Worm (Caenorhabditis elegans) whole organism, L1 larva: ENCODE data around the gene Y57G11C.36.

Experiments used
- alr-1 ChIP-seq: fragments of 200-800 bp; sonication (Bioruptor generic); optimal IDR thresholded peaks from 2 replicates; lab custom pipeline; 2018; ENCODE audit warnings: borderline replicate concordance, mild to moderate bottlenecking, missing genetic modification characterization, missing compliant biosample characterization
- aly-2 ChIP-seq: fragments of 150-350 bp; optimal IDR thresholded peaks from 2 replicates; lab custom pipeline; 2014; ENCODE audit warnings: missing biosample characterization, missing genetic modification characterization
- ama-1 ChIP-seq: fragments of 150-350 bp; optimal IDR thresholded peaks from 2 replicates; lab custom pipeline; 2014
- blmp-1 ChIP-seq: fragments of 150-350 bp; optimal IDR thresholded peaks from 2 replicates; lab custom pipeline; 2014; ENCODE audit warnings: missing biosample characterization, missing genetic modification characterization
- ceh-82 ChIP-seq, 3 experiments: fragments of 150-350 bp in 1 of 3; sonication (generic microtip) in 2 of 3; optimal IDR thresholded peaks; 2 replicates each; lab custom pipeline; 2014 to 2017; ENCODE audit warnings: missing biosample characterization in 3 of 3, missing genetic modification characterization in 3 of 3
- ces-1 ChIP-seq: fragments of 150-350 bp; optimal IDR thresholded peaks from 2 replicates; lab custom pipeline; 2014; ENCODE audit warnings: missing biosample characterization, missing genetic modification reagents, missing genetic modification characterization
- dpl-1 ChIP-seq, 3 experiments: fragments of 150-350 bp in 2 of 3; sonication (generic microtip) in 1 of 3; optimal IDR thresholded peaks; 2 replicates each; lab custom pipeline; 2014 to 2017; ENCODE audit warnings: missing biosample characterization in 3 of 3, missing genetic modification characterization in 3 of 3, missing genetic modification reagents in 3 of 3
- efl-1 ChIP-seq, 4 experiments: fragments of 150-350 bp; optimal IDR thresholded peaks in 3 of 4; peaks in 1 of 4; 1 replicate in 1 of 4; 2 replicates in 3 of 4; lab custom pipeline; 2014; ENCODE audit warnings: missing biosample characterization in 2 of 4, missing genetic modification characterization in 2 of 4, missing genetic modification reagents in 2 of 4
- egl-13 ChIP-seq: sonication (generic microtip); optimal IDR thresholded peaks from 2 replicates; lab custom pipeline; 2016; ENCODE audit warnings: missing genotype, missing genetic modification reagents, missing genetic modification characterization, missing compliant biosample characterization
- elt-2 ChIP-seq: sonication (generic microtip); optimal IDR thresholded peaks from 2 replicates; lab custom pipeline; 2016; ENCODE audit warnings: missing genetic modification characterization, mild to moderate bottlenecking, inconsistent platforms, missing compliant biosample characterization, missing genetic modification reagents
- elt-3 ChIP-seq, 6 experiments: fragments of 150-350 bp in 1 of 6; sonication (generic microtip); optimal IDR thresholded peaks; 2 replicates each; lab custom pipeline; 2017 to 2018; ENCODE audit warnings: missing biosample characterization in 6 of 6, missing genetic modification characterization in 6 of 6, inconsistent platforms in 1 of 6
- fkh-10 ChIP-seq: sonication (generic microtip); optimal IDR thresholded peaks from 2 replicates; lab custom pipeline; 2017; ENCODE audit warnings: missing biosample characterization, missing genetic modification reagents, missing genetic modification characterization
- fos-1 ChIP-seq: fragments of 150-350 bp; optimal IDR thresholded peaks from 2 replicates; lab custom pipeline; 2014; ENCODE audit warnings: missing biosample characterization, missing genetic modification characterization
- grh-1 ChIP-seq: fragments of 200-800 bp; sonication (Bioruptor generic); IDR thresholded peaks from 2 replicates; pipeline ENCODE4 v1.3.6; 2022; ENCODE audit warnings: missing genetic modification reagents, missing genetic modification characterization, missing compliant biosample characterization
- hlh-17 ChIP-seq: fragments of 200-800 bp; sonication (Bioruptor generic); optimal IDR thresholded peaks from 2 replicates; lab custom pipeline; 2018; ENCODE audit warnings: missing genetic modification characterization, mild to moderate bottlenecking, missing compliant biosample characterization, moderate library complexity, borderline replicate concordance
- isw-1 ChIP-seq: fragments of 200-800 bp; sonication (Bioruptor generic); IDR thresholded peaks from 2 replicates; pipeline ENCODE4 v1.3.6; 2022; ENCODE audit warnings: missing genetic modification characterization, missing compliant biosample characterization
- jun-1 ChIP-seq: fragments of 150-350 bp; optimal IDR thresholded peaks from 2 replicates; lab custom pipeline; 2014; ENCODE audit warnings: missing biosample characterization, missing genetic modification reagents, missing genetic modification characterization
- lin-13 ChIP-seq: fragments of 150-350 bp; optimal IDR thresholded peaks from 2 replicates; lab custom pipeline; 2014; ENCODE audit warnings: missing biosample characterization, missing genetic modification reagents, missing genetic modification characterization
- lin-14 ChIP-seq: fragments of 200-800 bp; sonication (Bioruptor generic); optimal IDR thresholded peaks from 2 replicates; lab custom pipeline; 2018; ENCODE audit warnings: mild to moderate bottlenecking, missing genetic modification characterization, moderate library complexity, missing compliant biosample characterization
- lin-15B ChIP-seq: fragments of 150-350 bp; sonication (generic microtip); optimal IDR thresholded peaks from 3 replicates; lab custom pipeline; 2014; ENCODE audit warnings: missing biosample characterization, missing genetic modification characterization
- lin-35 ChIP-seq, 2 experiments: fragments of 150-350 bp; optimal IDR thresholded peaks; 2 replicates each; lab custom pipeline; 2014; ENCODE audit warnings: missing biosample characterization in 2 of 2, missing genetic modification characterization in 2 of 2, missing genetic modification reagents in 2 of 2
- lsy-2 ChIP-seq, 2 experiments: fragments of 150-350 bp; optimal IDR thresholded peaks; 2 replicates each; lab custom pipeline; 2014; ENCODE audit warnings: missing biosample characterization in 2 of 2, missing genetic modification characterization in 2 of 2
- mdl-1 ChIP-seq, 2 experiments: fragments of 150-350 bp; optimal IDR thresholded peaks; 2 replicates each; lab custom pipeline; 2014 to 2017; ENCODE audit warnings: missing biosample characterization in 2 of 2, missing genetic modification characterization in 2 of 2, inconsistent platforms in 1 of 2
- mef-2 ChIP-seq: fragments of 150-350 bp; optimal IDR thresholded peaks from 2 replicates; lab custom pipeline; 2014; ENCODE audit warnings: missing biosample characterization, missing genetic modification characterization
- nhr-11 ChIP-seq: fragments of 150-350 bp; optimal IDR thresholded peaks from 2 replicates; lab custom pipeline; 2014; ENCODE audit warnings: missing biosample characterization, missing genetic modification characterization
- nhr-19 ChIP-seq: fragments of 200-800 bp; sonication (Bioruptor generic); conservative IDR thresholded peaks from 2 replicates; pipeline ENCODE4 v1.3.6; 2022; ENCODE audit warnings: missing genetic modification characterization, missing compliant biosample characterization
- nhr-47 ChIP-seq: sonication (generic microtip); optimal IDR thresholded peaks from 2 replicates; lab custom pipeline; 2016; ENCODE audit warnings: mild to moderate bottlenecking, missing genetic modification characterization, moderate library complexity, missing compliant biosample characterization
- nhr-71 ChIP-seq: sonication (generic microtip); optimal IDR thresholded peaks from 2 replicates; lab custom pipeline; 2016; ENCODE audit warnings: mild to moderate bottlenecking, missing genetic modification characterization, moderate library complexity, missing compliant biosample characterization
- nhr-76 ChIP-seq: sonication (generic microtip); optimal IDR thresholded peaks from 2 replicates; lab custom pipeline; 2017; ENCODE audit warnings: missing biosample characterization, missing genetic modification characterization
- nhr-77 ChIP-seq: fragments of 150-350 bp; optimal IDR thresholded peaks from 2 replicates; lab custom pipeline; 2014; ENCODE audit warnings: missing biosample characterization, missing genetic modification characterization
- nhr-85 ChIP-seq: sonication (generic microtip); peaks from one replicate; lab custom pipeline; 2016; ENCODE audit warnings: missing genetic modification characterization, inconsistent platforms, missing compliant biosample characterization
- nhr-90 ChIP-seq: sonication (generic microtip); optimal IDR thresholded peaks from 2 replicates; lab custom pipeline; 2016; ENCODE audit warnings: mild to moderate bottlenecking, missing genetic modification characterization, missing compliant biosample characterization; ENCODE audit not compliant: poor library complexity
- skn-1 ChIP-seq: fragments of 150-350 bp; optimal IDR thresholded peaks from 2 replicates; lab custom pipeline; 2014; ENCODE audit warnings: missing biosample characterization, missing genetic modification characterization
- sox-4 ChIP-seq: sonication (generic microtip); optimal IDR thresholded peaks from 2 replicates; lab custom pipeline; 2016; ENCODE audit warnings: missing genetic modification characterization, missing compliant biosample characterization
- sptf-1 ChIP-seq: fragments of 150-350 bp; optimal IDR thresholded peaks from 2 replicates; lab custom pipeline; 2014; ENCODE audit warnings: missing biosample characterization, missing genetic modification characterization
- unc-130 ChIP-seq: fragments of 150-350 bp; optimal IDR thresholded peaks from 2 replicates; lab custom pipeline; 2017; ENCODE audit warnings: missing biosample characterization, missing genetic modification characterization, inconsistent platforms
- xbp-1 ChIP-seq: sonication (generic microtip); optimal IDR thresholded peaks from 2 replicates; lab custom pipeline; 2016; ENCODE audit warnings: missing genetic modification characterization, missing compliant biosample characterization
- zip-4 ChIP-seq: fragments of 200-800 bp; sonication (Bioruptor generic); optimal IDR thresholded peaks from 2 replicates; lab custom pipeline; 2018; ENCODE audit warnings: mild to moderate bottlenecking, missing genetic modification characterization, moderate library complexity, missing compliant biosample characterization
- ztf-11 ChIP-seq, 2 experiments: sonication (generic microtip); optimal IDR thresholded peaks; 2 replicates each; lab custom pipeline; 2016 to 2017; ENCODE audit warnings: missing genetic modification characterization in 2 of 2, missing biosample characterization in 1 of 2, missing compliant biosample characterization in 1 of 2
- ztf-4 ChIP-seq: fragments of 150-350 bp; optimal IDR thresholded peaks from 2 replicates; lab custom pipeline; 2014; ENCODE audit warnings: missing biosample characterization, missing genetic modification characterization

The Y57G11C.36 gene

ce11 chrIV:14799186-14799585 is 25.6 kb upstream of the Y57G11C.36 start, which contains the start of gene Y57G11C.14:
Gene Y57G11C.14, plus strand, starts transcription at chrIV:14799311.
- TF ChIP-seq mef-2 (tag; lab: Kevin White, UChicago) (no peak), ama-1 (lab: Kevin White, UChicago) (peak; percentile 4)

- TF ChIP-seq sox-4 (tag; lab: Kevin White, UChicago) (no peak), xbp-1 (tag; lab: Kevin White, UChicago) (no peak)
- TF ChIP-seq, all 84 proteins: peak for 0
These were observed 24.3 kb upstream of the Y57G11C.36 start, which contains the start of gene arl-8 for ce11 chrIV:14797849-14798248. Gene arl-8, plus strand, starts transcription at chrIV:14798149.

- no peak for TF ChIP-seq unc-130 (tag; lab: Kevin White, UChicago)
- peak; percentile 38 to 60 for TF ChIP-seq lin-35 (GFP tag; optimal IDR thresholded peaks at IDR 0.05; lab: Kevin White, UChicago)
- TF ChIP-seq nhr-11: no peak
- TF ChIP-seq lsy-2 (tag; optimal IDR thresholded peaks at IDR 0.05; lab: Kevin White, UChicago): peak; percentile 18 to 61
- TF ChIP-seq efl-1 (optimal IDR thresholded peaks at IDR 0.05; lab: Kevin White, UChicago): peak; percentile 27 to 50
- peak; percentile 19 to 89 for TF ChIP-seq efl-1 (GFP tag; optimal IDR thresholded peaks at IDR 0.05 in 1 of 2; lab: Kevin White, UChicago)
- no peak for TF ChIP-seq isw-1 (GFP tag; lab: Robert Waterston, UW)
- no peak for TF ChIP-seq grh-1 (GFP tag; lab: Robert Waterston, UW)
- peak in 1 of 3 experiments; percentile 49 for TF ChIP-seq ceh-82 (tag; optimal IDR thresholded peaks at IDR 0.05; lab: Kevin White, UChicago)
- no peak for TF ChIP-seq nhr-76 (tag; lab: Kevin White, UChicago)
- peak in 1 of 2 experiments; percentile 24 for TF ChIP-seq mdl-1 (tag; optimal IDR thresholded peaks at IDR 0.05; lab: Kevin White, UChicago)
- TF ChIP-seq skn-1: peak; percentile 62
- TF ChIP-seq lin-15B (tag; lab: Kevin White, UChicago): peak; percentile 19
- TF ChIP-seq dpl-1 (GFP tag; optimal IDR thresholded peaks at IDR 0.05; lab: Kevin White, UChicago): peak in 2 of 3 experiments; percentile 20 to 41
- TF ChIP-seq ztf-11 (tag; optimal IDR thresholded peaks at IDR 0.05; lab: Kevin White, UChicago): no peak
These were observed 23.8 kb upstream of the Y57G11C.36 start, which contains the start of the genes Y57G11C.1147 and nuo-3 for ce11 chrIV:14797354-14797753. Gene Y57G11C.1147, minus strand, starts transcription at chrIV:14797514. Gene nuo-3, minus strand, starts transcription at chrIV:14797544.

ce11 chrIV:14795918-14796488 is 22.4 kb upstream of the Y57G11C.36 start, which contains the start of gene coq-3:
Gene coq-3, minus strand, starts transcription at chrIV:14796324.
- TF ChIP-seq nhr-90 (tag; lab: Kevin White, UChicago): peak; percentile 10
- TF ChIP-seq hlh-17: no peak
- TF ChIP-seq nhr-47 (tag; lab: Kevin White, UChicago): no peak
- peak; percentile 27 for TF ChIP-seq ama-1 (lab: Kevin White, UChicago)
- no peak for TF ChIP-seq nhr-85 (tag; lab: Kevin White, UChicago)
- TF ChIP-seq blmp-1 (tag; lab: Kevin White, UChicago): no peak
- no peak for TF ChIP-seq aly-2 (tag; lab: Kevin White, UChicago)
- TF ChIP-seq, all 84 proteins: peak for 2

- TF ChIP-seq hlh-17: no peak
- peak; percentile 62 for TF ChIP-seq nhr-71
- TF ChIP-seq nhr-90 (tag; lab: Kevin White, UChicago): peak; percentile 23
- peak; percentile 37 for TF ChIP-seq skn-1
- TF ChIP-seq fos-1 (tag; lab: Kevin White, UChicago): no peak
- peak; percentile 10 for TF ChIP-seq nhr-85 (tag; lab: Kevin White, UChicago)
- TF ChIP-seq elt-2 (tag; lab: Kevin White, UChicago): no peak
- peak; percentile 38 for TF ChIP-seq jun-1 (tag; lab: Kevin White, UChicago)
- peak; percentile 51 for TF ChIP-seq lin-13 (GFP tag; lab: Kevin White, UChicago)
- peak; percentile 54 for TF ChIP-seq fkh-10 (GFP tag; lab: Kevin White, UChicago)
- TF ChIP-seq nhr-19 (GFP tag; lab: Robert Waterston, UW): peak; percentile 15; the same call in 1 of the 2 replicates
- peak in 1 of 6 experiments; percentile 63 for TF ChIP-seq elt-3 (tag; optimal IDR thresholded peaks at IDR 0.05; lab: Kevin White, UChicago)
- TF ChIP-seq egl-13 (tag; lab: Kevin White, UChicago): peak; percentile 25
- TF ChIP-seq grh-1 (GFP tag; lab: Robert Waterston, UW): no peak
- no peak for TF ChIP-seq nhr-11
- TF ChIP-seq zip-4 (GFP tag; lab: Kevin White, UChicago): no peak
- peak in 1 of 2 experiments; percentile 9 for TF ChIP-seq ztf-11 (tag; optimal IDR thresholded peaks at IDR 0.05; lab: Kevin White, UChicago)
- no peak for TF ChIP-seq sptf-1 (tag; lab: Kevin White, UChicago)
- TF ChIP-seq ztf-4 (tag; lab: Kevin White, UChicago): peak; percentile 37
- no peak for TF ChIP-seq nhr-77 (tag; lab: Kevin White, UChicago)
- TF ChIP-seq ces-1: no peak
- peak; percentile 86 for TF ChIP-seq lin-14
- TF ChIP-seq alr-1 (tag; lab: Kevin White, UChicago): no peak
These were observed 20.5 kb upstream of the Y57G11C.36 start for ce11 chrIV:14793900-14794624.
